Fruit fly (Drosophila melanogaster): ENCODE measurements around the gene Dbp80.

Dbp80 gene

DNA sequence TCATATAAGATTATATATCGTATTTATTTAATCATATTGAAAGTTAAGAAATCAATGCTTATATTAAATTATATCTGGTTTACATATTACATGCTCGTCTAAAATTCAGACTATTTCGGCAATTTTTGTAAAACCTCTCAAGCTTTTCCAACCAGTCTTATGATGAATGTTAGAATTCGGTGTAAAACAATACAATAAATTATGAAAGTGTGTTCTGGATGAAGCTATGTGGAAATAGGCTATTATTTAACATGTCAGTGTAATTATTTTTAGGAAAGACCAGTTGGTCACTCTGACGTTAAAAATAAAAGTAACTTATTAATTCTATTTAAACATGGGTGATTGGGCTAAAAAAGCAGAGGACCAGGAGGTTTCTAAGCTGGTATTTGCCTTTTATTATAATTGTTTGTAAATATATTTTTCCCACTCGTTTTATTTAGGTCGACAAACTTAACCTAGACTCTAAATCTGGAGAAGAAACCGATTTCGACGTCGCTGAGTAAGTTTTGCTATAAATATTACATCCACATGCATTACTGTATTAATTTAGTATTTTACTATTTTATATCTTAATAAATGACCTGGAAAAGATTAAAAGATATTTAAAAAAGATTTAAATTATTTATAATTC, at the start of gene Dbp80 (continued):
- TF ChIP-seq CG17612 (GFP tag; IDR thresholded peaks at IDR 0.05) (no peak), CG13123 (GFP tag; optimal IDR thresholded peaks at IDR 0.05) (no peak), row (GFP tag; IDR thresholded peaks at IDR 0.05) (peak; percentile 87), fd102C (GFP tag; optimal IDR thresholded peaks at IDR 0.05) (no peak), Fer2 (tag; optimal IDR thresholded peaks at IDR 0.05) (no peak), CG31441 (GFP tag; IDR thresholded peaks at IDR 0.05) (peak; percentile 26; the same call in 1 of the 2 replicates), Lpt (GFP tag; optimal IDR thresholded peaks at IDR 0.05) (no peak), prd (optimal IDR thresholded peaks at IDR 0.05) (no peak), prd (GFP tag; IDR thresholded peaks at IDR 0.05) (no peak), Ets65A (GFP tag) (peak; percentile 24), esg (GFP tag; conservative IDR thresholded peaks at IDR 0.05) (no peak), oc (tag; optimal IDR thresholded peaks at IDR 0.05) (no peak), CG31388 (GFP tag; optimal IDR thresholded peaks at IDR 0.05) (no peak), stc (GFP tag; IDR thresholded peaks at IDR 0.05) (no peak), MESR4 (GFP tag; optimal IDR thresholded peaks at IDR 0.05) (peak; percentile 58), CG12391 (tag; optimal IDR thresholded peaks at IDR 0.05) (no peak), ato (GFP tag; IDR thresholded peaks at IDR 0.05; ENCODE audit: partially characterized antibody) (no peak), Jarid2 (GFP tag; optimal IDR thresholded peaks at IDR 0.05) (no peak), mam (GFP tag; optimal IDR thresholded peaks at IDR 0.05) (peak; percentile 6), nerfin-2 (GFP tag; IDR thresholded peaks at IDR 0.05; ENCODE audit: partially characterized antibody) (no peak), hth (optimal IDR thresholded peaks at IDR 0.05) (no peak), CG6813 (GFP tag; optimal IDR thresholded peaks at IDR 0.05) (no peak), Optix (GFP tag; IDR thresholded peaks at IDR 0.05) (no peak), CG4328 (GFP tag; optimal IDR thresholded peaks at IDR 0.05) (no peak), CG1024 (GFP tag; IDR thresholded peaks at IDR 0.05) (peak; percentile 100), lilli (GFP tag; optimal IDR thresholded peaks at IDR 0.05) (no peak), ken (GFP tag; IDR thresholded peaks at IDR 0.05) (no peak), emc (GFP tag; optimal IDR thresholded peaks at IDR 0.05) (no peak), az2 (GFP tag; optimal IDR thresholded peaks at IDR 0.05) (no peak), MBD-R2 (GFP tag; IDR thresholded peaks at IDR 0.05) (peak; percentile 64; the same call in 1 of the 2 replicates), CG11456 (GFP tag; IDR thresholded peaks at IDR 0.05) (no peak), CG16863 (GFP tag; optimal IDR thresholded peaks at IDR 0.05) (no peak), unc-4 (GFP tag; IDR thresholded peaks at IDR 0.05; ENCODE audit: partially characterized antibody) (no peak), Hmx (GFP tag; optimal IDR thresholded peaks at IDR 0.05) (no peak), tio (GFP tag; optimal IDR thresholded peaks at IDR 0.05) (no peak), CG11695 (GFP tag; IDR thresholded peaks at IDR 0.05) (no peak), abd-A (tag; optimal IDR thresholded peaks at IDR 0.05) (no peak), jing (GFP tag; optimal IDR thresholded peaks at IDR 0.05) (no peak), CG8290 (GFP tag; optimal IDR thresholded peaks at IDR 0.05) (peak; percentile 86), CG8290 (tag; optimal IDR thresholded peaks at IDR 0.05) (peak; percentile 62 to 80), CG12769 (tag; optimal IDR thresholded peaks at IDR 0.05) (no peak), Dek (tag; optimal IDR thresholded peaks at IDR 0.05) (no peak), maf-S (GFP tag; optimal IDR thresholded peaks at IDR 0.05) (no peak), CG32767 (GFP tag; IDR thresholded peaks at IDR 0.05) (no peak), CG12071 (GFP tag; optimal IDR thresholded peaks at IDR 0.05) (no peak), wek (GFP tag; optimal IDR thresholded peaks at IDR 0.05) (peak; percentile 7), pita (GFP tag; optimal IDR thresholded peaks at IDR 0.05) (no peak), CG10543 (GFP tag; optimal IDR thresholded peaks at IDR 0.05) (no peak), pzg (GFP tag; optimal IDR thresholded peaks at IDR 0.05) (peak; percentile 55), CG6791 (GFP tag; IDR thresholded peaks at IDR 0.05; ENCODE audit: partially characterized antibody) (no peak), CG9437 (GFP tag; optimal IDR thresholded peaks at IDR 0.05) (no peak)
